Worm (Caenorhabditis elegans) whole organism, L1 larva: ENCODE data around the gene W08F4.10.
A peak's percentile ranks its signal among the peaks of the same experiment; 100 is the strongest.

Source experiments
- C04F5.9 ChIP-seq: sonication (generic microtip); optimal IDR thresholded peaks from 2 replicates; lab custom pipeline; 2016; ENCODE audit warnings: missing genetic modification characterization, missing compliant biosample characterization
- ama-1 ChIP-seq: fragments of 150-350 bp; optimal IDR thresholded peaks from 2 replicates; lab custom pipeline; 2014
- ceh-63 ChIP-seq: fragments of 200-800 bp; sonication (Bioruptor generic); optimal IDR thresholded peaks from 2 replicates; lab custom pipeline; 2018; ENCODE audit warnings: mild to moderate bottlenecking, missing genetic modification characterization, missing compliant biosample characterization
- ceh-90 ChIP-seq: sonication (generic microtip); optimal IDR thresholded peaks from 2 replicates; lab custom pipeline; 2016; ENCODE audit warnings: missing genetic modification characterization, missing compliant biosample characterization
- dsc-1 ChIP-seq: sonication (generic microtip); optimal IDR thresholded peaks from 2 replicates; lab custom pipeline; 2016; ENCODE audit warnings: mild to moderate bottlenecking, missing genetic modification characterization, missing compliant biosample characterization
- efl-1 ChIP-seq, 4 experiments: fragments of 150-350 bp; optimal IDR thresholded peaks in 3 of 4; peaks in 1 of 4; 1 replicate in 1 of 4; 2 replicates in 3 of 4; lab custom pipeline; 2014; ENCODE audit warnings: missing biosample characterization in 2 of 4, missing genetic modification characterization in 2 of 4, missing genetic modification reagents in 2 of 4
- efl-3 ChIP-seq: fragments of 200-800 bp; sonication (Bioruptor generic); optimal IDR thresholded peaks from 2 replicates; lab custom pipeline; 2018; ENCODE audit warnings: mild to moderate bottlenecking, missing genetic modification characterization, missing compliant biosample characterization
- egl-27 ChIP-seq, 2 experiments: fragments of 150-350 bp in 1 of 2; sonication (generic microtip); optimal IDR thresholded peaks; 3 replicates each; lab custom pipeline; 2017 to 2018; ENCODE audit warnings: missing biosample characterization in 2 of 2, missing genetic modification characterization in 2 of 2, missing genetic modification reagents in 2 of 2
- elt-2 ChIP-seq: sonication (generic microtip); optimal IDR thresholded peaks from 2 replicates; lab custom pipeline; 2016; ENCODE audit warnings: missing genetic modification characterization, mild to moderate bottlenecking, inconsistent platforms, missing compliant biosample characterization, missing genetic modification reagents
- elt-3 ChIP-seq, 6 experiments: fragments of 150-350 bp in 1 of 6; sonication (generic microtip); optimal IDR thresholded peaks; 2 replicates each; lab custom pipeline; 2017 to 2018; ENCODE audit warnings: missing biosample characterization in 6 of 6, missing genetic modification characterization in 6 of 6, inconsistent platforms in 1 of 6
- ets-5 ChIP-seq: fragments of 200-800 bp; sonication (Bioruptor generic); IDR thresholded peaks from 2 replicates; pipeline ENCODE4 v1.3.6; 2022; ENCODE audit warnings: missing genetic modification characterization, missing compliant biosample characterization
- fkh-8 ChIP-seq: sonication (generic microtip); optimal IDR thresholded peaks from 2 replicates; lab custom pipeline; 2016; ENCODE audit warnings: mild to moderate bottlenecking, missing genetic modification characterization, missing compliant biosample characterization
- grh-1 ChIP-seq: fragments of 200-800 bp; sonication (Bioruptor generic); IDR thresholded peaks from 2 replicates; pipeline ENCODE4 v1.3.6; 2022; ENCODE audit warnings: missing genetic modification reagents, missing genetic modification characterization, missing compliant biosample characterization
- hlh-4 ChIP-seq: sonication (generic microtip); optimal IDR thresholded peaks from 2 replicates; lab custom pipeline; 2016; ENCODE audit warnings: mild to moderate bottlenecking, missing genetic modification characterization, missing compliant biosample characterization
- hpl-2 ChIP-seq: fragments of 150-350 bp; optimal IDR thresholded peaks from 2 replicates; lab custom pipeline; 2014; ENCODE audit warnings: missing biosample characterization, missing genetic modification reagents, missing genetic modification characterization
- irx-1 ChIP-seq: sonication (generic microtip); optimal IDR thresholded peaks from 2 replicates; lab custom pipeline; 2016; ENCODE audit warnings: missing genetic modification characterization, missing compliant biosample characterization
- isw-1 ChIP-seq: fragments of 200-800 bp; sonication (Bioruptor generic); IDR thresholded peaks from 2 replicates; pipeline ENCODE4 v1.3.6; 2022; ENCODE audit warnings: missing genetic modification characterization, missing compliant biosample characterization
- jun-1 ChIP-seq: fragments of 150-350 bp; optimal IDR thresholded peaks from 2 replicates; lab custom pipeline; 2014; ENCODE audit warnings: missing biosample characterization, missing genetic modification reagents, missing genetic modification characterization
- lin-13 ChIP-seq: fragments of 150-350 bp; optimal IDR thresholded peaks from 2 replicates; lab custom pipeline; 2014; ENCODE audit warnings: missing biosample characterization, missing genetic modification reagents, missing genetic modification characterization
- lin-14 ChIP-seq: fragments of 200-800 bp; sonication (Bioruptor generic); optimal IDR thresholded peaks from 2 replicates; lab custom pipeline; 2018; ENCODE audit warnings: mild to moderate bottlenecking, missing genetic modification characterization, moderate library complexity, missing compliant biosample characterization
- lin-15B ChIP-seq: fragments of 150-350 bp; sonication (generic microtip); optimal IDR thresholded peaks from 3 replicates; lab custom pipeline; 2014; ENCODE audit warnings: missing biosample characterization, missing genetic modification characterization
- lin-35 ChIP-seq, 2 experiments: fragments of 150-350 bp; optimal IDR thresholded peaks; 2 replicates each; lab custom pipeline; 2014; ENCODE audit warnings: missing biosample characterization in 2 of 2, missing genetic modification characterization in 2 of 2, missing genetic modification reagents in 2 of 2
- lir-3 ChIP-seq: sonication (generic microtip); optimal IDR thresholded peaks from 2 replicates; lab custom pipeline; 2016; ENCODE audit warnings: mild to moderate bottlenecking, missing genetic modification characterization, moderate library complexity, missing compliant biosample characterization; ENCODE audit not compliant: poor library complexity
- lsy-2 ChIP-seq, 2 experiments: fragments of 150-350 bp; optimal IDR thresholded peaks; 2 replicates each; lab custom pipeline; 2014; ENCODE audit warnings: missing biosample characterization in 2 of 2, missing genetic modification characterization in 2 of 2
- mab-9 ChIP-seq: fragments of 200-800 bp; sonication (Bioruptor generic); IDR thresholded peaks from 2 replicates; pipeline ENCODE4 v1.3.6; 2022; ENCODE audit warnings: missing genetic modification reagents, missing genetic modification characterization, missing compliant biosample characterization
- mef-2 ChIP-seq: fragments of 150-350 bp; optimal IDR thresholded peaks from 2 replicates; lab custom pipeline; 2014; ENCODE audit warnings: missing biosample characterization, missing genetic modification characterization
- mep-1 ChIP-seq: fragments of 150-350 bp; optimal IDR thresholded peaks from 2 replicates; lab custom pipeline; 2014; ENCODE audit warnings: missing biosample characterization, missing genetic modification characterization
- nhr-11 ChIP-seq: fragments of 150-350 bp; optimal IDR thresholded peaks from 2 replicates; lab custom pipeline; 2014; ENCODE audit warnings: missing biosample characterization, missing genetic modification characterization
- nhr-20 ChIP-seq: sonication (generic microtip); optimal IDR thresholded peaks from 2 replicates; lab custom pipeline; 2016; ENCODE audit warnings: mild to moderate bottlenecking, missing genetic modification characterization, missing compliant biosample characterization
- nhr-28 ChIP-seq: fragments of 150-350 bp; optimal IDR thresholded peaks from 2 replicates; lab custom pipeline; 2014; ENCODE audit warnings: missing biosample characterization, missing genetic modification characterization
- nhr-47 ChIP-seq: sonication (generic microtip); optimal IDR thresholded peaks from 2 replicates; lab custom pipeline; 2016; ENCODE audit warnings: mild to moderate bottlenecking, missing genetic modification characterization, moderate library complexity, missing compliant biosample characterization
- nhr-71 ChIP-seq: sonication (generic microtip); optimal IDR thresholded peaks from 2 replicates; lab custom pipeline; 2016; ENCODE audit warnings: mild to moderate bottlenecking, missing genetic modification characterization, moderate library complexity, missing compliant biosample characterization
- nhr-77 ChIP-seq: fragments of 150-350 bp; optimal IDR thresholded peaks from 2 replicates; lab custom pipeline; 2014; ENCODE audit warnings: missing biosample characterization, missing genetic modification characterization
- nhr-85 ChIP-seq: sonication (generic microtip); peaks from one replicate; lab custom pipeline; 2016; ENCODE audit warnings: missing genetic modification characterization, inconsistent platforms, missing compliant biosample characterization
- nhr-90 ChIP-seq: sonication (generic microtip); optimal IDR thresholded peaks from 2 replicates; lab custom pipeline; 2016; ENCODE audit warnings: mild to moderate bottlenecking, missing genetic modification characterization, missing compliant biosample characterization; ENCODE audit not compliant: poor library complexity
- pqm-1 ChIP-seq: sonication (generic microtip); optimal IDR thresholded peaks from 3 replicates; lab custom pipeline; 2017; ENCODE audit warnings: missing biosample characterization, missing genetic modification characterization
- rnt-1 ChIP-seq: sonication (generic microtip); optimal IDR thresholded peaks from 2 replicates; lab custom pipeline; 2016; ENCODE audit warnings: mild to moderate bottlenecking, missing genetic modification characterization, moderate library complexity, missing compliant biosample characterization
- skn-1 ChIP-seq: fragments of 150-350 bp; optimal IDR thresholded peaks from 2 replicates; lab custom pipeline; 2014; ENCODE audit warnings: missing biosample characterization, missing genetic modification characterization
- snpc-4 ChIP-seq: fragments of 150-350 bp; optimal IDR thresholded peaks from 2 replicates; lab custom pipeline; 2014; ENCODE audit warnings: missing biosample characterization, missing genetic modification characterization
- sptf-1 ChIP-seq: fragments of 150-350 bp; optimal IDR thresholded peaks from 2 replicates; lab custom pipeline; 2014; ENCODE audit warnings: missing biosample characterization, missing genetic modification characterization
- sup-37 ChIP-seq: fragments of 200-800 bp; sonication (Bioruptor generic); optimal IDR thresholded peaks from 2 replicates; lab custom pipeline; 2018; ENCODE audit warnings: mild to moderate bottlenecking, missing genetic modification characterization, missing compliant biosample characterization
- swsn-7 ChIP-seq: sonication (generic microtip); optimal IDR thresholded peaks from 2 replicates; lab custom pipeline; 2016; ENCODE audit warnings: missing genetic modification characterization, missing compliant biosample characterization
- tlp-1 ChIP-seq: fragments of 150-350 bp; optimal IDR thresholded peaks from 2 replicates; lab custom pipeline; 2014; ENCODE audit warnings: missing biosample characterization, missing genetic modification characterization
- unc-62 ChIP-seq: fragments of 150-350 bp; optimal IDR thresholded peaks from 2 replicates; lab custom pipeline; 2014; ENCODE audit warnings: missing biosample characterization, missing genetic modification reagents, missing genetic modification characterization
- unc-86 ChIP-seq: sonication (generic microtip); optimal IDR thresholded peaks from 2 replicates; lab custom pipeline; 2016; ENCODE audit warnings: missing genetic modification characterization, missing compliant biosample characterization
- xbp-1 ChIP-seq: sonication (generic microtip); optimal IDR thresholded peaks from 2 replicates; lab custom pipeline; 2016; ENCODE audit warnings: missing genetic modification characterization, missing compliant biosample characterization
- zag-1 ChIP-seq: fragments of 150-350 bp; optimal IDR thresholded peaks from 2 replicates; lab custom pipeline; 2014; ENCODE audit warnings: missing biosample characterization, missing genetic modification characterization
- ztf-11 ChIP-seq, 2 experiments: sonication (generic microtip); optimal IDR thresholded peaks; 2 replicates each; lab custom pipeline; 2016 to 2017; ENCODE audit warnings: missing genetic modification characterization in 2 of 2, missing biosample characterization in 1 of 2, missing compliant biosample characterization in 1 of 2
- ztf-4 ChIP-seq: fragments of 150-350 bp; optimal IDR thresholded peaks from 2 replicates; lab custom pipeline; 2014; ENCODE audit warnings: missing biosample characterization, missing genetic modification characterization

The W08F4.10 gene

DNA sequence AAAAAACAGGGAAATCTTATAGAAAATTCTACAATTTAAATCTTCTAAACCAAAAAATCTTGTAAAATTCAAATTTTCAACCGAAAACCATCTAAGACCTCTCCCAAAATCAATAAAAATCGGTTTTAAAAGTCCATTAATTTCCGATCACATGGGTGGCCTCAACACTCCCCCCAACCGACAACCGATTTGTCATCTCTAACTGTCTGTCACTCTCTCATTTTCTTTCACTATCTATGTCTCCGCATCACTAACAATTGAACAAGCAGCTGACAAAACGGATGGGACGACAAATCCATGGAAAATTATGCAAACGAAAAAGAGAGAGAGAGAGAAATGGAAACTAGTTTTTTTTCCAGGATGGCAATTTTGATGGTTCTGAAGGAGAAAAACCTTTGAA, 12.0 kb upstream of the W08F4.10 start (continued):
- TF ChIP-seq hlh-4, result no peak
- no peak for TF ChIP-seq nhr-77 (tag; lab: Kevin White, UChicago)
- no peak for TF ChIP-seq nhr-28
- TF ChIP-seq C04F5.9 (tag; lab: Kevin White, UChicago), result no peak
- TF ChIP-seq efl-3, result no peak
- no peak for TF ChIP-seq unc-62 (GFP tag; lab: Kevin White, UChicago)
- TF ChIP-seq nhr-20 (tag; lab: Kevin White, UChicago), result peak; percentile 65
- no peak for TF ChIP-seq hpl-2 (GFP tag; lab: Kevin White, UChicago)
- no peak for TF ChIP-seq elt-2 (tag; lab: Kevin White, UChicago)
- TF ChIP-seq mef-2, result no peak
- peak; percentile 94 for TF ChIP-seq lin-14 (GFP tag; lab: Kevin White, UChicago)
- TF ChIP-seq egl-27 (tag; optimal IDR thresholded peaks at IDR 0.05; lab: Kevin White, UChicago), result no peak
- no peak for TF ChIP-seq ets-5 (GFP tag; lab: Robert Waterston, UW)
- TF ChIP-seq isw-1 (GFP tag; lab: Robert Waterston, UW), result peak; percentile 22

ce11 chrII:602020-602419, 11.0 kb upstream of the W08F4.10 start, which contains the start of gene nhl-3:
nhl-3 (minus strand) TSS chrII:602120.
- TF ChIP-seq nhr-90 (tag; lab: Kevin White, UChicago) (no peak), zag-1 (no peak), ceh-90 (no peak), mab-9 (GFP tag; lab: Robert Waterston, UW) (no peak), rnt-1 (tag; lab: Kevin White, UChicago) (no peak), ceh-63 (GFP tag; lab: Kevin White, UChicago) (no peak), ama-1 (lab: Kevin White, UChicago) (no peak), jun-1 (tag; lab: Kevin White, UChicago) (no peak), nhr-20 (tag; lab: Kevin White, UChicago) (no peak), ztf-11 (tag; optimal IDR thresholded peaks at IDR 0.05; lab: Kevin White, UChicago) (no peak), nhr-47 (tag; lab: Kevin White, UChicago) (no peak), snpc-4 (tag; lab: Kevin White, UChicago) (no peak), tlp-1 (tag; lab: Kevin White, UChicago) (no peak), hpl-2 (GFP tag; lab: Kevin White, UChicago) (no peak), pqm-1 (tag; lab: Kevin White, UChicago) (no peak), irx-1 (tag; lab: Kevin White, UChicago) (no peak), sup-37 (GFP tag; lab: Kevin White, UChicago) (no peak)

ce11 chrII:601305-601704, 10.3 kb upstream of the W08F4.10 start:
- peak; percentile 6 for TF ChIP-seq nhr-11
- peak; percentile 71 for TF ChIP-seq nhr-71 (tag; lab: Kevin White, UChicago)
- TF ChIP-seq nhr-90 (tag; lab: Kevin White, UChicago), result peak; percentile 10
- no peak for TF ChIP-seq snpc-4 (tag; lab: Kevin White, UChicago)
- peak; percentile 45 for TF ChIP-seq skn-1 (tag; lab: Kevin White, UChicago)
- peak; percentile 34 for TF ChIP-seq xbp-1 (tag; lab: Kevin White, UChicago)
- TF ChIP-seq isw-1 (GFP tag; lab: Robert Waterston, UW), result peak; percentile 15; the same call in 1 of the 2 replicates
- TF ChIP-seq hlh-4, result no peak
- peak; percentile 26 to 51 for TF ChIP-seq lin-35 (GFP tag; optimal IDR thresholded peaks at IDR 0.05; lab: Kevin White, UChicago)
- TF ChIP-seq mep-1 (tag; lab: Kevin White, UChicago), result peak; percentile 51
- no peak for TF ChIP-seq ztf-11 (tag; optimal IDR thresholded peaks at IDR 0.05; lab: Kevin White, UChicago)
- no peak for TF ChIP-seq nhr-85 (tag; lab: Kevin White, UChicago)
- TF ChIP-seq lsy-2 (tag; optimal IDR thresholded peaks at IDR 0.05; lab: Kevin White, UChicago), result peak; percentile 50 to 54
- peak; percentile 29 for TF ChIP-seq nhr-20 (tag; lab: Kevin White, UChicago)
- TF ChIP-seq lin-13 (GFP tag; lab: Kevin White, UChicago), result peak; percentile 38
- no peak for TF ChIP-seq elt-3 (tag; optimal IDR thresholded peaks at IDR 0.05; lab: Kevin White, UChicago)
- peak; percentile 53 to 57 for TF ChIP-seq efl-1 (optimal IDR thresholded peaks at IDR 0.05; lab: Kevin White, UChicago)
- TF ChIP-seq efl-1 (GFP tag; optimal IDR thresholded peaks at IDR 0.05 in 1 of 2; lab: Kevin White, UChicago), result peak; percentile 39 to 93
- TF ChIP-seq swsn-7, result peak; percentile 49
- no peak for TF ChIP-seq lin-15B (tag; lab: Kevin White, UChicago)
- TF ChIP-seq grh-1 (GFP tag; lab: Robert Waterston, UW), result no peak
- peak; percentile 4 for TF ChIP-seq dsc-1 (tag; lab: Kevin White, UChicago)
- TF ChIP-seq unc-86, result peak; percentile 91
- peak; percentile 71 for TF ChIP-seq lin-14 (GFP tag; lab: Kevin White, UChicago)
- TF ChIP-seq fkh-8, result peak; percentile 78
- peak; percentile 31 for TF ChIP-seq lir-3
- TF ChIP-seq efl-3, result no peak
- no peak for TF ChIP-seq ztf-4 (tag; lab: Kevin White, UChicago)
- no peak for TF ChIP-seq sptf-1 (tag; lab: Kevin White, UChicago)
